Worm (Caenorhabditis elegans) whole organism, young adult: Measurements from ENCODE around the gene fut-4.

Experiments used
- dpl-1 ChIP-seq: fragments of 150-350 bp; optimal IDR thresholded peaks from 2 replicates; lab custom pipeline; 2014; ENCODE audit warnings: missing biosample characterization, missing genetic modification reagents, missing genetic modification characterization
- sdz-38 ChIP-seq: sonication (generic microtip); optimal IDR thresholded peaks from 2 replicates; lab custom pipeline; 2016; ENCODE audit warnings: missing genotype, missing genetic modification characterization, missing compliant biosample characterization
- snpc-4 ChIP-seq, 5 experiments: fragments of 150-350 bp in 1 of 5; sonication (generic microtip) in 4 of 5; optimal IDR thresholded peaks; 2 replicates each; lab custom pipeline; 2014 to 2018; ENCODE audit warnings: missing genetic modification characterization in 5 of 5, missing biosample characterization in 3 of 5, antibody characterized with exemption in 2 of 5, mild to moderate bottlenecking in 2 of 5, missing compliant biosample characterization in 2 of 5, missing genotype in 2 of 5, moderate library complexity in 2 of 5, missing genetic modification reagents in 1 of 5
- unc-130 ChIP-seq: sonication (generic microtip); optimal IDR thresholded peaks from 2 replicates; lab custom pipeline; 2016; ENCODE audit warnings: missing genetic modification reagents, missing genetic modification characterization, missing compliant biosample characterization
- xnd-1 ChIP-seq: sonication (generic microtip); optimal IDR thresholded peaks from 2 replicates; lab custom pipeline; 2016; ENCODE audit warnings: missing genotype, missing genetic modification reagents, missing genetic modification characterization, missing compliant biosample characterization

ce11 chrII:2857559-2857958 is 35.2 kb upstream of the fut-4 start:
- TF ChIP-seq dpl-1 (GFP tag; lab: Kevin White, UChicago) (no peak), snpc-4 (GFP tag; optimal IDR thresholded peaks at IDR 0.05; lab: Kevin White, UChicago) (no peak), snpc-4 (tag; optimal IDR thresholded peaks at IDR 0.05; lab: Kevin White, UChicago) (no peak), xnd-1 (no peak), sdz-38 (tag; lab: Kevin White, UChicago) (no peak), unc-130 (GFP tag; lab: Kevin White, UChicago) (no peak)
